Worm (Caenorhabditis elegans) whole organism, L4 larva: Measurements from ENCODE around the gene srh-38.

Source experiments
- F37D6.2 ChIP-seq: sonication (generic microtip); optimal IDR thresholded peaks from 2 replicates; lab custom pipeline; 2016; ENCODE audit warnings: mild to moderate bottlenecking, missing genetic modification characterization, missing compliant biosample characterization
- T26A8.4 ChIP-seq: fragments of 200-800 bp; sonication (Bioruptor generic); IDR thresholded peaks from 2 replicates; pipeline ENCODE4 v1.3.6; 2022; ENCODE audit warnings: missing genetic modification characterization, missing compliant biosample characterization
- aha-1 ChIP-seq: fragments of 150-350 bp; peaks from one replicate; lab custom pipeline; 2014; ENCODE audit warnings: missing biosample characterization, missing genetic modification characterization
- ama-1 ChIP-seq: fragments of 150-350 bp; optimal IDR thresholded peaks from 2 replicates; lab custom pipeline; 2014; ENCODE audit warnings: inconsistent platforms, mixed read lengths
- ctbp-1 ChIP-seq: fragments of 200-800 bp; sonication (Bioruptor generic); IDR thresholded peaks from 2 replicates; pipeline ENCODE4 v1.3.6; 2022; ENCODE audit warnings: missing genetic modification reagents, missing genetic modification characterization, missing compliant biosample characterization
- dmd-6 ChIP-seq: fragments of 200-800 bp; sonication (Bioruptor generic); IDR thresholded peaks from 2 replicates; pipeline ENCODE4 v1.3.6; 2022; ENCODE audit warnings: missing genetic modification reagents, missing genetic modification characterization, missing compliant biosample characterization
- dmd-8 ChIP-seq: fragments of 200-800 bp; sonication (Bioruptor generic); IDR thresholded peaks from 2 replicates; pipeline ENCODE4 v1.3.6; 2022; ENCODE audit warnings: missing genetic modification characterization, missing compliant biosample characterization
- hlh-11 ChIP-seq: fragments of 200-800 bp; sonication (Bioruptor generic); optimal IDR thresholded peaks from 2 replicates; lab custom pipeline; 2018; ENCODE audit warnings: mild to moderate bottlenecking, missing genetic modification characterization, missing compliant biosample characterization
- lin-29 ChIP-seq: fragments of 200-800 bp; sonication (Bioruptor generic); IDR thresholded peaks from 2 replicates; pipeline ENCODE4 v1.3.6; 2022; ENCODE audit warnings: missing genetic modification reagents, missing genetic modification characterization, missing compliant biosample characterization
- lin-38 ChIP-seq: fragments of 200-800 bp; sonication (Bioruptor generic); IDR thresholded peaks from 2 replicates; pipeline ENCODE4 v1.3.6; 2022; ENCODE audit warnings: missing genetic modification reagents, missing genetic modification characterization, missing compliant biosample characterization
- nhr-102 ChIP-seq: sonication (generic microtip); optimal IDR thresholded peaks from 2 replicates; lab custom pipeline; 2016; ENCODE audit warnings: mild to moderate bottlenecking, missing genetic modification characterization, moderate library complexity, missing compliant biosample characterization
- set-16 ChIP-seq: fragments of 200-800 bp; sonication (Bioruptor generic); IDR thresholded peaks from 2 replicates; pipeline ENCODE4 v1.3.6; 2022; ENCODE audit warnings: missing genetic modification reagents, missing genetic modification characterization, missing compliant biosample characterization
- spr-1 ChIP-seq: sonication (generic microtip); optimal IDR thresholded peaks from 2 replicates; lab custom pipeline; 2016; ENCODE audit warnings: mild to moderate bottlenecking, missing genetic modification characterization, missing compliant biosample characterization
- tra-1 ChIP-seq: fragments of 200-800 bp; sonication (Bioruptor generic); IDR thresholded peaks from 2 replicates; pipeline ENCODE4 v1.3.6; 2022; ENCODE audit warnings: missing genetic modification reagents, missing genetic modification characterization, missing compliant biosample characterization

srh-38 gene

DNA sequence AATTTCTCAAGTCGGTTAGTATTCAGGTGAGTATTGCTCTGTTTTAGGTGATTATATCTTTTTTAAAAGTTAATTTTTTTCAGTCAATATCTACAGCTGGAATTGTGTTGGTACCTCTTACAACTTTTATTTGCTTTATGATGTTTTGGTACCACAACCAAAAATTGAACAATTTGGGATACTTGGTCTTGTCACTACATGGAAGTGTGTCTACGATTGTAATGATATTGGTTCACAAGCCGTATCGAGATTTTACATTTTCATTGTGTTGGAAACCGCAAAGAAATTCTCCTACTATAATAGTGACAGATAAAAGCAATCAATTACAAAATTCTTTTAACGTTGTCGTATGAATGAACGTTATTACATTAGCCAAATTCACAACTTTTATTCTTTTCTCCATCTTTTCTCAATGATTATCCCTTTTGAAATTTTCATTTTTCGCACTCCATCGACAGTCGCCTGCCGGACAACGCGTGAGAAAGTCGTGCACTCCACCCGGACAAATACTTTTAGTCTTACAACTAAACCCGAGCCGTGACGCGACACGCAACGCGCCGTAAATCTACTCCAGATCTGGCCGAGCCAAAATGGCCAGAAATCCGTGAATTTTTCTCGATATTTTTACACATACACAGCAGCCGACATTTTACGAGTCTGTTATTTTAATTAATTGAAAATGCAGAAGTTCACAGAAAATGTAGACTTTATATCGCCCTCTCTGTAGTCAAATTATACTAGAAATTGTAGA lies 50.6 kb downstream of the srh-38 start:
- TF ChIP-seq ctbp-1 (GFP tag; lab: Robert Waterston, UW) (0 out of 2 replicates have a peak, but pooled peaks have one; percentile 31), lin-29 (GFP tag; lab: Robert Waterston, UW) (no peak), lin-38 (peak; percentile 53), set-16 (GFP tag; lab: Robert Waterston, UW) (no peak), dmd-6 (GFP tag; lab: Robert Waterston, UW) (peak; percentile 31), aha-1 (tag; lab: Kevin White, UChicago) (peak; percentile 95), T26A8.4 (GFP tag; lab: Robert Waterston, UW) (peak; percentile 31; the same call in 1 of the 2 replicates), dmd-8 (GFP tag; lab: Robert Waterston, UW) (peak; percentile 52; the same call in 1 of the 2 replicates), F37D6.2 (tag; lab: Kevin White, UChicago) (no peak), spr-1 (no peak), hlh-11 (peak; percentile 30), tra-1 (GFP tag; lab: Robert Waterston, UW) (peak; percentile 42; the same call in 1 of the 2 replicates), ama-1 (lab: Kevin White, UChicago) (no peak), nhr-102 (tag; lab: Kevin White, UChicago) (peak; percentile 17)
